Worm (Caenorhabditis elegans): ENCODE measurements around the gene slc-17.2.
A peak's percentile ranks its signal among the peaks of the same experiment; 100 is the strongest.

Gene slc-17.2

DNA sequence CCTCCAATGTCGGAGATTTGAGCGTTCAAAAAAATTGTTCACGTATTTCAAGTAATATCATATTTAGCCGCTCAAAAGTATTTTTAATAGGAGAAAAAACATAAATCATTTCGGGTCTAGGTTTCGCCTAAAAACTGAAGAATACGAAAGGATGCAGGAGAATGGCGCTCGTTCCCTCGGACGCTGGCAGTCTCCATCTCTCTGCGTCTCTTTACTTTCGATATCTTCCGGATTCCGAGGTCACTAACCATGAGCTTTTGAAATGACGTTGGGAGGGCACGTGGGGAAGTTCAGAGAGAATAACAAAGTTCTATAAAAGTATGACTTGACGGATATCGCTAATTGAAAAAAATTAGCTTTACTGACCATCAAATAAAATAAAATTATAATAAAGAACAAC is 1.0 kb upstream of the slc-17.2 start (continued):
- TF ChIP-seq daf-12 (tag; optimal IDR thresholded peaks at IDR 0.05) (no peak), zfp-3 (GFP tag; conservative IDR thresholded peaks at IDR 0.05) (no peak), lin-38 (GFP tag; IDR thresholded peaks at IDR 0.05) (peak; percentile 55), daf-8 (GFP tag; IDR thresholded peaks at IDR 0.05) (no peak), daf-19 (GFP tag; conservative IDR thresholded peaks at IDR 0.05) (no peak), aly-2 (tag; optimal IDR thresholded peaks at IDR 0.05) (no peak), saeg-2 (GFP tag; IDR thresholded peaks at IDR 0.05) (no peak), ama-1 (optimal IDR thresholded peaks at IDR 0.05) (peak; percentile 5), fkh-10 (GFP tag; optimal IDR thresholded peaks at IDR 0.05) (no peak), ceh-44 (GFP tag; IDR thresholded peaks at IDR 0.05) (no peak), D1046.2 (GFP tag; IDR thresholded peaks at IDR 0.05) (no peak), lir-3 (tag; optimal IDR thresholded peaks at IDR 0.05) (no peak), attf-4 (tag; optimal IDR thresholded peaks at IDR 0.05) (no peak), mdt-29 (GFP tag; IDR thresholded peaks at IDR 0.05) (no peak), Y105C5A.15 (GFP tag; IDR thresholded peaks at IDR 0.05) (no peak), mxl-3 (GFP tag; optimal IDR thresholded peaks at IDR 0.05) (peak; percentile 4), hif-1 (tag; optimal IDR thresholded peaks at IDR 0.05) (no peak)

- TF ChIP-seq nhr-42 (GFP tag; IDR thresholded peaks at IDR 0.05): no peak
- TF ChIP-seq mdt-29 (GFP tag; IDR thresholded peaks at IDR 0.05): no peak
- no peak for TF ChIP-seq ceh-82 (tag; optimal IDR thresholded peaks at IDR 0.05)
- no peak for TF ChIP-seq ceh-32 (tag; optimal IDR thresholded peaks at IDR 0.05; ENCODE audit: poor library complexity)
- TF ChIP-seq D1046.2 (GFP tag; IDR thresholded peaks at IDR 0.05): no peak
- TF ChIP-seq ztf-11 (tag; optimal IDR thresholded peaks at IDR 0.05): no peak
- TF ChIP-seq mxl-3 (GFP tag; optimal IDR thresholded peaks at IDR 0.05): no peak
- TF ChIP-seq zip-11 (GFP tag; IDR thresholded peaks at IDR 0.05): no peak
- no peak for TF ChIP-seq lin-13 (GFP tag; optimal IDR thresholded peaks at IDR 0.05)
- no peak for TF ChIP-seq zip-2 (tag; optimal IDR thresholded peaks at IDR 0.05)
Measured at ce11 chrIII:9385543-9385942, 4.4 kb downstream of the slc-17.2 start, which contains the start of gene C38C10.3. Gene C38C10.3 (minus strand): TSS chrIII:9385643.

- TF ChIP-seq Y5F2A.4 (GFP tag; optimal IDR thresholded peaks at IDR 0.05) (no peak), nhr-25 (tag; optimal IDR thresholded peaks at IDR 0.05; ENCODE audit: borderline replicate concordance, insufficient read depth) (no peak), mdt-29 (GFP tag; IDR thresholded peaks at IDR 0.05) (no peak), lin-38 (GFP tag; IDR thresholded peaks at IDR 0.05) (no peak), ama-1 (optimal IDR thresholded peaks at IDR 0.05) (no peak), unc-62 (GFP tag; optimal IDR thresholded peaks at IDR 0.05 in 1 of 2) (peak in 1 of 2 experiments; percentile 17), unc-62 (tag; optimal IDR thresholded peaks at IDR 0.05) (no peak)
Measured at ce11 chrIII:9383496-9383895, 6.4 kb downstream of the slc-17.2 start, which contains the start of gene tkr-1. Gene tkr-1 (plus strand): TSS chrIII:9383796.

DNA sequence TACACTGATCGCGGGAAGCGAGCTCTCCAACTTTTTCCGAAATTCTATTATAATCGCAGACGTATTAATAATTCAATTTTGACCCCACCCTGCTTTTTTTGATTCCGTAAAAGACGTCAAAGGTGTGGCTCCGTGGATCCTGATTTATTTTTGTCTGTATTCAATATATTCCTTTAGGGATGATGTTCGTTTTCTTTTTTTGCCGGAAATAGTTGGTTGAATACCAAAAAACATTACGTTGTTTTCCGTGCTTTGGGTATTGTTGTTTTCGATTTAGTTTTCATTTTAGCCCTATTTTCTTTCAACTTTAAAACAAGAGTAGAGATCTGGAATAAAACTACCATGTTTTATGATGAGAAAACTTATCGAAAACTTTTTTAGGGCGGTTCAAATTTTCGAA is 13.2 kb downstream of the slc-17.2 start:
- TF ChIP-seq unc-62 (GFP tag; optimal IDR thresholded peaks at IDR 0.05 in 1 of 2) (peak in 1 of 2 experiments; percentile 93), unc-62 (tag; optimal IDR thresholded peaks at IDR 0.05) (no peak), saeg-2 (GFP tag; IDR thresholded peaks at IDR 0.05) (no peak)

DNA sequence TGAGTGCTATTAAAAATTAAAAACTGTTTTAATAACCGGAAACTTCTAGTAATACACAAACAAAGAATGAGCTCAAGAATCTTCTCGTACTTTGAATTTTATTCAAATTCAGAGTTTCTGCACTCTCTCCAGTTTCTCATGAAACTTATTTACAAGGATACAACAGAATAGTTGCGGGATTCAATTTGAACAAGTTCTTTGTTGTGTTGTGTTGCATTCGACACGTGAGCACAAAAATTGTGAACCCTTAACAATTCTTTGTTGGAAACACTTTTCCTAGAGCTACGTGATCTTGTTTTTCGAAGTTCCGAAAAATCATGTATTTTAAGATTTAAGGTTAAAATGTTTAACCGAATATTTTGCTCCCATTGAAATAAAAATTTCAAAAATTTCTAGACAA is 16.1 kb downstream of the slc-17.2 start:
- TF ChIP-seq fkh-10 (GFP tag; optimal IDR thresholded peaks at IDR 0.05): peak; percentile 50
- TF ChIP-seq mxl-2 (GFP tag; conservative IDR thresholded peaks at IDR 0.05): no peak
- no peak for TF ChIP-seq ceh-28 (tag; optimal IDR thresholded peaks at IDR 0.05)

ce11 chrIII:9366971-9367370 is 22.9 kb downstream of the slc-17.2 start, which contains the start of gene crn-6:
Gene crn-6 (plus strand): TSS chrIII:9367271.
- TF ChIP-seq skn-1 (tag; optimal IDR thresholded peaks at IDR 0.05): no peak
- TF ChIP-seq lir-3 (tag; optimal IDR thresholded peaks at IDR 0.05): no peak
- TF ChIP-seq madf-9 (GFP tag; conservative IDR thresholded peaks at IDR 0.05): no peak
- no peak for TF ChIP-seq snpc-4 (tag; optimal IDR thresholded peaks at IDR 0.05)
- no peak for TF ChIP-seq vab-7 (GFP tag; IDR thresholded peaks at IDR 0.05)
- TF ChIP-seq mdt-29 (GFP tag; IDR thresholded peaks at IDR 0.05): no peak
- no peak for TF ChIP-seq pqm-1 (tag; optimal IDR thresholded peaks at IDR 0.05)
- TF ChIP-seq daf-12 (tag; optimal IDR thresholded peaks at IDR 0.05): no peak
- no peak for TF ChIP-seq lin-15B (tag; optimal IDR thresholded peaks at IDR 0.05)
- TF ChIP-seq mes-2 (tag; optimal IDR thresholded peaks at IDR 0.05; ENCODE audit: poor library complexity, severe bottlenecking): no peak
- TF ChIP-seq egl-43 (GFP tag; IDR thresholded peaks at IDR 0.05): no peak
- no peak for TF ChIP-seq nhr-41 (GFP tag; IDR thresholded peaks at IDR 0.05)
- TF ChIP-seq lsy-2 (tag; optimal IDR thresholded peaks at IDR 0.05): no peak

All from whole organism, L4 larva.